Fruit fly (Drosophila melanogaster) whole organism: ENCODE results near the gene mys.

Experiments used
- CG8478 ChIP-seq: fragments of >200 bp; optimal IDR thresholded peaks from 2 replicates; lab custom pipeline; 2018; ENCODE audit warnings: inconsistent platforms
- usp ChIP-seq: fragments of >200 bp; optimal IDR thresholded peaks from 2 replicates; lab custom pipeline; 2017; ENCODE audit warnings: missing biosample characterization, missing genetic modification characterization, mixed read lengths

DNA sequence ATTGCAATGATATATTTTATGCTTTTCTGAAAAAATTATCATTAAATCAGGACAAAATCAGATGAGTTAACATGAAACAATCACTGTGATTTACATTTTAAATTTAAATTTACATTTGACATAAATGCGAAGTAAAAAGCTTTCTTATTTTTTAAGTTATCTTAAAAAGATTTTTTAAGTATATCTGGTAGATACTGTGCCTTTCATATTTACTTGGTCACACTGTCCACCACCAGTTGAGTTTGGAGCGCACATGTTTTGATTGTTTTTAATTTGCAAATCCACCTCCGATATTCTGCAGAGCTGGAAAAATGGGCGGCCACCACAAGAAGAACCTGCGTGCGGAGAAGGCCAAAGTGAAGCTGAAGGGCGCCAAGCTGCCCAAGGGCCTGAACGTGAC is 55.4 kb downstream of the mys start, which contains the start of gene CG1575:
- TF ChIP-seq usp (GFP tag; lab: Kevin White, UChicago) (no peak), CG8478 (lab: Kevin White, UChicago) (no peak)
